Fruit fly (Drosophila melanogaster) S2 (cell line): Measurements from ENCODE around the gene CG32121.

Experiments
- CG8478 ChIP-seq: fragments of >200 bp; optimal IDR thresholded peaks from 2 replicates; lab custom pipeline; 2018
- CTCF ChIP-seq, 2 experiments: fragments of >200 bp; optimal IDR thresholded peaks; 2 replicates each; lab custom pipeline; 2018

DNA sequence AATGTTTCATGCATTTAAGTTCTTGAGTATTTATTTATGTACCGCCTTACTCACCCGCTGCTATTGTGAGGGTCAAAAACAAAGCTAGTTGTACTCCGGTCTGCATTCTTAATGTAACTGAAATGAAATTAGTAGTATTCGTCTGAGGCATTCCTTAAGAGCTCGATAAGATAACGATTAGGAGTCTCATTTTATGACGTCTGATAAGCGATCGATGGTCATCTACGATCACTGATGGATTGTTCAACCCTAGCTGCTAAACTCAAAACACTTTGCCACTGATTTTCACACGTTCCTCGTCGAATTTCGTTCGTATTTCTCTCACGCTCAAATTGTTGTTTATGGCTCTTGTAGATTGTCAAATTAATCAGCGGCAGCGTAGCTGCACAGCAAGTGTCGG lies 35.0 kb upstream of the CG32121 start, which contains the start of gene CG10116:
- TF ChIP-seq CTCF (optimal IDR thresholded peaks at IDR 0.05; lab: Kevin White, UChicago) (no peak), CG8478 (lab: Kevin White, UChicago) (no peak)
